Worm (Caenorhabditis elegans) whole organism, midembryonic: ENCODE measurements around the gene str-255.

Experiments
- cog-1 ChIP-seq: sonication (generic microtip); optimal IDR thresholded peaks from 2 replicates; lab custom pipeline; 2016; ENCODE audit warnings: missing genetic modification characterization, missing compliant biosample characterization
- flt-1 ChIP-seq: fragments of 200-800 bp; sonication (Bioruptor generic); IDR thresholded peaks from 2 replicates; pipeline ENCODE4 v1.3.6; 2022; ENCODE audit warnings: missing genetic modification characterization, missing compliant biosample characterization
- ref-1 ChIP-seq: fragments of 200-800 bp; sonication (Bioruptor generic); conservative IDR thresholded peaks from 2 replicates; pipeline ENCODE4 v1.3.6; 2022; ENCODE audit warnings: missing genetic modification reagents, missing genetic modification characterization, missing compliant biosample characterization
- ztf-23 ChIP-seq: fragments of 200-800 bp; sonication (Bioruptor generic); IDR thresholded peaks from 2 replicates; pipeline ENCODE4 v1.3.6; 2022; ENCODE audit warnings: missing genetic modification reagents, missing genetic modification characterization, missing compliant biosample characterization

- no peak for TF ChIP-seq ref-1 (GFP tag; lab: Robert Waterston, UW)
- no peak for TF ChIP-seq flt-1 (GFP tag; lab: Robert Waterston, UW)
- no peak for TF ChIP-seq ztf-23 (GFP tag; lab: Robert Waterston, UW)
- TF ChIP-seq cog-1 (tag; lab: Kevin White, UChicago): no peak
Observed at ce11 chrV:2163735-2164134, at the start of gene str-255.
